Worm (Caenorhabditis elegans) whole organism, mixed stage, embryonic: Measurements from ENCODE around the gene ins-39.

Experiments
- blmp-1 ChIP-seq: fragments of 150-350 bp; optimal IDR thresholded peaks from 2 replicates; lab custom pipeline; 2014; ENCODE audit warnings: missing biosample characterization, missing genetic modification characterization
- elt-1 ChIP-seq: sonication (generic microtip); optimal IDR thresholded peaks from 2 replicates; lab custom pipeline; 2017; ENCODE audit warnings: missing genetic modification characterization, mild to moderate bottlenecking, missing compliant biosample characterization, antibody characterized with exemption, moderate library complexity, borderline replicate concordance; ENCODE audit not compliant: insufficient read depth
- mab-5 ChIP-seq: fragments of 150-350 bp; optimal IDR thresholded peaks from 2 replicates; lab custom pipeline; 2014; ENCODE audit warnings: missing biosample characterization, missing genetic modification characterization
- unc-62 ChIP-seq: fragments of 150-350 bp; optimal IDR thresholded peaks from 2 replicates; lab custom pipeline; 2014; ENCODE audit warnings: missing biosample characterization, missing genetic modification reagents, missing genetic modification characterization

DNA sequence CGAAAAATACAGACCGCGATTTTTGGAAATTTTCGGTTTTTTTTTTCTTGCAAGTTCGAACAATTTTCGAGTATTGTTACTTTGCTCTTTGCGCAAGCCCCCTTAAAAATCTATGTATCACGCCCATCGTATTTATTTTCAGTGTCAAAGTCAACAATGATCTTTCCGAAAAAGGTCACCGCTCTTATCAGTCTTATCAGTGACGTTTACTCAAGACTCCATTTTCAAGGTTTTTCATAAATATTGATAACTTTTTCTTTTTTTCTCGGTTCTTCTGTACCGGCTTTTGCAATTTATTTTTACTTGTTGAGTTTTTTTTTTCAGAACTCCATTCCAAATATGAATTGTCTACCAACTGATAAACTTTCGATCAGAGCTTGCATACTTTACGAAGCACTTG is 27.5 kb upstream of the ins-39 start, which contains the start of gene fbxa-190:
- TF ChIP-seq mab-5 (no peak), blmp-1 (no peak), elt-1 (tag; lab: Kevin White, UChicago) (no peak), unc-62 (GFP tag; lab: Kevin White, UChicago) (no peak)
